Worm (Caenorhabditis elegans) whole organism, early embryonic: ENCODE data around the gene egl-4.

Experiments used
- B0310.2 ChIP-seq: sonication (generic microtip); optimal IDR thresholded peaks from 2 replicates; lab custom pipeline; 2016; ENCODE audit warnings: mild to moderate bottlenecking, missing genetic modification characterization, missing compliant biosample characterization
- F13C5.2 ChIP-seq: sonication (generic microtip); optimal IDR thresholded peaks from 2 replicates; lab custom pipeline; 2017; ENCODE audit warnings: mild to moderate bottlenecking, missing genetic modification characterization, inconsistent platforms, missing compliant biosample characterization
- aly-1 ChIP-seq: sonication (generic microtip); optimal IDR thresholded peaks from 2 replicates; lab custom pipeline; 2016; ENCODE audit warnings: missing genetic modification characterization, missing compliant biosample characterization
- ama-1 ChIP-seq: fragments of 150-350 bp; optimal IDR thresholded peaks from 2 replicates; lab custom pipeline; 2014
- ceh-13 ChIP-seq: fragments of 200-800 bp; sonication (Bioruptor generic); optimal IDR thresholded peaks from 2 replicates; lab custom pipeline; 2018; ENCODE audit warnings: mild to moderate bottlenecking, missing genetic modification characterization, missing compliant biosample characterization
- ceh-36 ChIP-seq: sonication (generic microtip); optimal IDR thresholded peaks from 2 replicates; lab custom pipeline; 2016; ENCODE audit warnings: missing genetic modification characterization, inconsistent platforms, missing compliant biosample characterization
- ets-7 ChIP-seq: sonication (generic microtip); optimal IDR thresholded peaks from 2 replicates; lab custom pipeline; 2016; ENCODE audit warnings: missing genotype, missing genetic modification characterization, missing compliant biosample characterization
- flt-1 ChIP-seq: fragments of 200-800 bp; sonication (Bioruptor generic); IDR thresholded peaks from 2 replicates; pipeline ENCODE4 v1.3.6; 2022; ENCODE audit warnings: missing genetic modification characterization, missing compliant biosample characterization
- hmbx-1 ChIP-seq: sonication (generic microtip); optimal IDR thresholded peaks from 2 replicates; lab custom pipeline; 2016; ENCODE audit warnings: mild to moderate bottlenecking, missing genetic modification characterization, missing compliant biosample characterization
- hmg-4 ChIP-seq: fragments of 200-800 bp; sonication (Bioruptor generic); optimal IDR thresholded peaks from 2 replicates; lab custom pipeline; 2018; ENCODE audit warnings: mild to moderate bottlenecking, missing genetic modification characterization, missing compliant biosample characterization
- hnd-1 ChIP-seq: sonication (generic microtip); optimal IDR thresholded peaks from 2 replicates; lab custom pipeline; 2016; ENCODE audit warnings: missing genetic modification characterization, missing compliant biosample characterization
- pes-1 ChIP-seq: fragments of 200-800 bp; sonication (Bioruptor generic); IDR thresholded peaks from 2 replicates; pipeline ENCODE4 v1.3.6; 2022; ENCODE audit warnings: missing genetic modification reagents, missing genetic modification characterization, missing compliant biosample characterization
- scrt-1 ChIP-seq: fragments of 200-800 bp; sonication (Bioruptor generic); IDR thresholded peaks from 2 replicates; pipeline ENCODE4 v1.3.6; 2022; ENCODE audit warnings: missing genetic modification characterization, missing compliant biosample characterization
- sea-1 ChIP-seq: fragments of 200-800 bp; sonication (Bioruptor generic); conservative IDR thresholded peaks from 2 replicates; pipeline ENCODE4 v1.3.6; 2022; ENCODE audit warnings: missing genetic modification characterization, missing compliant biosample characterization
- tbx-11 ChIP-seq: fragments of 200-800 bp; sonication (Bioruptor generic); IDR thresholded peaks from 2 replicates; pipeline ENCODE4 v1.3.6; 2022; ENCODE audit warnings: missing genetic modification characterization, missing compliant biosample characterization
- tbx-37 ChIP-seq: fragments of 200-800 bp; sonication (Bioruptor generic); conservative IDR thresholded peaks from 2 replicates; pipeline ENCODE4 v1.3.6; 2022; ENCODE audit warnings: missing genetic modification reagents, missing genetic modification characterization, missing compliant biosample characterization
- tra-4 ChIP-seq: sonication (generic microtip); optimal IDR thresholded peaks from 2 replicates; lab custom pipeline; 2017; ENCODE audit warnings: missing genetic modification characterization, missing compliant biosample characterization

The egl-4 gene

DNA sequence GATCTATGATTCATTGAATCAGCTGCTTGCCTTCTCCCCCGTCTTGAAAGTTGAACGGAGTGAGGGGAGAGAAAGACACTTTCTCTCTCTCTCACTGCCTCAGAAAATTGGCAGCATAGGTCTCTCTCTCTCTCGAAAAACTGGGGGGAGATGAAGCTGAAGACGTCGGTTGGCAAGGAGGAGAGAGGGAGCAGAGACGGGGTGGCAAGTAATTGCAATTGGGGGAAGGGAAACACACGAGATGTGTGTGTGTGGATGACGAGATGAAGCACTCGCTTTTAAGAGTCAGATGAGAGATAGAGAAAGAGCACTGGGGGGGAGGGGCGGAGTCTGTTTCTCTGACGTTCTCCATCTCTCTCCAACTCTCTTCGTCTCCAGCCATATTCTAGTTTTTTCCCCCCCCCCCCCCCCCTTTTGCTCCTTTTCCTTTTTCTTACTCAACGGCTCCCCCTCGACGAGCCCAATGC lies 23.8 kb upstream of the egl-4 start, which contains the start of gene cmk-1:
TSS of gene cmk-1 (plus strand) at position 417 of the 467 bp plus-strand sequence.
- no peak for TF ChIP-seq tbx-11 (GFP tag; lab: Robert Waterston, UW)
- TF ChIP-seq F13C5.2 (tag; lab: Kevin White, UChicago) = peak; percentile 36

DNA sequence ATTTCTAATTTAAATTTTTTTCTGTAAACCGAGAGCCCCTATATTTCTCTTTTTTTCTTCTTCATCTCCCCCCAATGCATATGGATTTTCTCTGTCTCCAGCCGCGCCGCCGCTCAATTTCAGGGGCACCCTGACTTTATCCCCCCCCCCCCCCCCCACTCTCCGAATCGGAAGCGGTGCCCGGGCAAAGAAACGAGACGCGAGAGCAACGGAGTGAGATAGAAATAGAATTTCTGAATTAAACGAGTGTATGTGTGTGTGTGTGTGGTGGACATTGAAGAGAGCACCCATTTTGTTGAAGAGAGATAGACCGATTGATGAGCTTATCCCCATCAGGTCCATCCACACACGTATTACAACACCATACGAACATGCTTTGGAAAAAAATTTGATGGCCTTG lies 22.1 kb upstream of the egl-4 start:
- TF ChIP-seq B0310.2 (tag; lab: Kevin White, UChicago) (no peak), flt-1 (GFP tag; lab: Robert Waterston, UW) (no peak), F13C5.2 (tag; lab: Kevin White, UChicago) (no peak)

DNA sequence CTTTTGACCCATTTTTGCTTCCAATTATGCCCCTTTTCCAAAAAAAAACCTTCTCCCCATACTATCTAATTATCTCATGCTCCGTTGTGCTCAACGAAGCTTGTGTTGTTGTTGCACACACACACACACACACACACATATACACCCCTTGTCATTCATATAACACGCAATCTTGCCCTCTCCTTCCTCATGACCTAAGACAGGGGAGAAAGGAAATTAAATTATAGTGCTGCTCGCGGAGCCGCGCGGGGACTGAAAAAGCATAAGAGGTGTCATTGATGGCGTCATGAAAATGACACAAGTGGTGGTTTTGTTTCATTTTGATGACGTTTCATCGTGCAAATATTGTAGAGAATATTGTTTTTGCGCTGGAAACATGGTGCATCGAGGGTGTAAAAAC lies 21.1 kb upstream of the egl-4 start:
- TF ChIP-seq hmbx-1 (tag; lab: Kevin White, UChicago) = no peak
- TF ChIP-seq tbx-11 (GFP tag; lab: Robert Waterston, UW) = no peak
- TF ChIP-seq hmg-4 (GFP tag; lab: Kevin White, UChicago) = no peak
- no peak for TF ChIP-seq hnd-1 (tag; lab: Kevin White, UChicago)
- TF ChIP-seq tbx-37 (GFP tag; lab: Robert Waterston, UW) = no peak
- TF ChIP-seq scrt-1 (GFP tag; lab: Robert Waterston, UW) = no peak
- no peak for TF ChIP-seq B0310.2 (tag; lab: Kevin White, UChicago)
- TF ChIP-seq sea-1 (GFP tag; lab: Robert Waterston, UW) = no peak
- no peak for TF ChIP-seq ceh-13
- TF ChIP-seq aly-1 (tag; lab: Kevin White, UChicago) = no peak
- TF ChIP-seq F13C5.2 (tag; lab: Kevin White, UChicago) = no peak
- no peak for TF ChIP-seq flt-1 (GFP tag; lab: Robert Waterston, UW)
- TF ChIP-seq ama-1 (lab: Kevin White, UChicago) = no peak
- TF ChIP-seq ets-7 = no peak
- TF ChIP-seq ceh-36 (tag; lab: Kevin White, UChicago) = no peak

DNA sequence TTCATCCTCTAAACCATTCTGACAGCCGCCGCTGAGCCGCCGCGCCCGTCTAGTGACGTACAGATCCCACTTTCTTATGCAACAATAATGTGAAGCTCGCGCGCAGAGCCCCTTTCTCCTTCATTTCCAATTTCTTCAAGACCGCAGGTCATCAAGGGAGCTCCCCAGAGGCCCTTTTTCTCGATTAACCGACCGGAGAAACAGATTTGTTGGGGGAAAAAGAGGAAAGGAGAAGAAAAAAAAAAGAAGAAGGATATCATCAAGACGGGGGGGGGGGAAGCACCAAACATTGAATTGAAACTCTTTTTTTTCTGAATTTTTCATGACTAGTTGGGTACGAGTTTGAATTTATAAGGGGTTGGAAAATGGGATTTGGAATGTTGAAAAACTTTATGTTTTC lies 20.5 kb upstream of the egl-4 start:
- TF ChIP-seq ama-1 (lab: Kevin White, UChicago) (no peak), flt-1 (GFP tag; lab: Robert Waterston, UW) (no peak), hmbx-1 (tag; lab: Kevin White, UChicago) (no peak), hnd-1 (tag; lab: Kevin White, UChicago) (no peak), aly-1 (tag; lab: Kevin White, UChicago) (no peak), scrt-1 (GFP tag; lab: Robert Waterston, UW) (no peak), ceh-36 (tag; lab: Kevin White, UChicago) (no peak), hmg-4 (GFP tag; lab: Kevin White, UChicago) (no peak), B0310.2 (tag; lab: Kevin White, UChicago) (no peak), pes-1 (GFP tag; lab: Robert Waterston, UW) (no peak), ceh-13 (no peak), tbx-11 (GFP tag; lab: Robert Waterston, UW) (no peak), tra-4 (tag; lab: Kevin White, UChicago) (no peak), sea-1 (GFP tag; lab: Robert Waterston, UW) (no peak), ets-7 (no peak), tbx-37 (GFP tag; lab: Robert Waterston, UW) (no peak), F13C5.2 (tag; lab: Kevin White, UChicago) (no peak)

DNA sequence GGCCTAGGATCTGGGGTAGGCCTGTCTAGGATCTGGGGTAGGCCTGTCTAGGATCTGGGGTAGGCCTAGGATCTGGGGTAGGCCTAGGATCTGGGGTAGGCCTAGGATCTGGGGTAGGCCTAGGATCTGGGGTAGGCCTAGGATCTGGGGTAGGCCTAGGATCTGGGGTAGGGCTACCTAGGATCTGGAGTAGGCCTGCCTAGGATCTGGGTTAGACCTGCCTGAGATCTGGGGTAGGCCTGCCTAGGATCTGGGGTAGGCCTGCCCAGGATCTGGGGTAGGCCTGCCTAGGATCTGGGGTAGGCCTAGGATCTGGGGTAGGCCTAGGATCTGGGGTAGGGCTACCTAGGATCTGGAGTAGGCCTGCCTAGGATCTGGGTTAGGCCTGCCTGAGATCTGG lies 16.7 kb upstream of the egl-4 start:
- TF ChIP-seq scrt-1 (GFP tag; lab: Robert Waterston, UW) (peak; percentile 99), tbx-11 (GFP tag; lab: Robert Waterston, UW) (peak; percentile 93), pes-1 (GFP tag; lab: Robert Waterston, UW) (peak; percentile 93), sea-1 (GFP tag; lab: Robert Waterston, UW) (peak; percentile 95), flt-1 (GFP tag; lab: Robert Waterston, UW) (peak; percentile 94), tbx-37 (GFP tag; lab: Robert Waterston, UW) (peak; percentile 96)

DNA sequence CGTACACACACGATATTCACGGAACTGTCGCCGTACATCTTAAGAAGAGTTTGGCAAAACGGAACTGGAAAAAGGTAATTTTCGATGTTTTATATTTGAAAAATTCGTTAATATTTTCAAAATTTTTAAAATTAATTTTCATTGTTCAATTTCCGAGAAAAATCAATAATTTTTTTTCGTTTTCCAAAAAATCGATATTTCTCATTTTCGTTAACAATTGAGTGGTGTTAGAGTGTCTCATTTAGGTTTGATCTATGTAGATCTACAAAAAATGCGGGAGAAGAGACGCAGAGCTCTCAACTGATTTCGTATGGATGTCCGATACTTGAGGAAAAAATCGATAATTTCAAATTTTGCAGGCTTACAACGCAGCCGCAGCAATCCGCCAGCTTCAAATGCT lies 14.8 kb upstream of the egl-4 start:
- no peak for TF ChIP-seq tbx-11 (GFP tag; lab: Robert Waterston, UW)
- TF ChIP-seq tra-4 (tag; lab: Kevin White, UChicago) = no peak
- TF ChIP-seq B0310.2 (tag; lab: Kevin White, UChicago) = no peak
- TF ChIP-seq tbx-37 (GFP tag; lab: Robert Waterston, UW) = no peak
- TF ChIP-seq ceh-13 = no peak
- TF ChIP-seq hmg-4 (GFP tag; lab: Kevin White, UChicago) = no peak
- TF ChIP-seq ets-7 = no peak
- TF ChIP-seq aly-1 (tag; lab: Kevin White, UChicago) = no peak
- TF ChIP-seq hmbx-1 (tag; lab: Kevin White, UChicago) = no peak
- no peak for TF ChIP-seq hnd-1 (tag; lab: Kevin White, UChicago)
- TF ChIP-seq ceh-36 (tag; lab: Kevin White, UChicago) = no peak
- no peak for TF ChIP-seq pes-1 (GFP tag; lab: Robert Waterston, UW)
- no peak for TF ChIP-seq ama-1 (lab: Kevin White, UChicago)
- no peak for TF ChIP-seq flt-1 (GFP tag; lab: Robert Waterston, UW)
- no peak for TF ChIP-seq F13C5.2 (tag; lab: Kevin White, UChicago)
- no peak for TF ChIP-seq scrt-1 (GFP tag; lab: Robert Waterston, UW)

DNA sequence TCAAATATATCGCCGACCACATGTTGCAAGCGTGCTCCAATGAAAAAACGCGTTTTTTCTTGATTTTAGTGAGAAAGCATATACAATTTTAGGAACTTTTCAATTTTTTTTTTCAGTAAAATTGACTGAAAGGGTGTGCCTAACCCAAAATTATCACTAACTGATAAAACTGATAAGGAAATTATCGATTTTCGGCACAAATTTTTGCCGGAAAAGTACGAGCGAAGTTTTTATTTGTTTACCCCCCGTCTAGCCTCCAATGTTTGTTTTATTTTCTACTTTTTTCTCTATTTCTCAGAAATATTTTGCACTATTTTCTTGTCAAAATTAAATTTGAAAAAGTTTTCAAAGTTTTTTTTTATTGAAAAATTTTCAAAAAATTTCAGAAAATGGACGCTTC lies 13.6 kb upstream of the egl-4 start, which contains the start of gene ccm-2:
TSS of gene ccm-2 (plus strand) at position 387 of the 400 bp plus-strand sequence.
- TF ChIP-seq aly-1 (tag; lab: Kevin White, UChicago) (no peak), B0310.2 (tag; lab: Kevin White, UChicago) (no peak), tra-4 (tag; lab: Kevin White, UChicago) (no peak)

DNA sequence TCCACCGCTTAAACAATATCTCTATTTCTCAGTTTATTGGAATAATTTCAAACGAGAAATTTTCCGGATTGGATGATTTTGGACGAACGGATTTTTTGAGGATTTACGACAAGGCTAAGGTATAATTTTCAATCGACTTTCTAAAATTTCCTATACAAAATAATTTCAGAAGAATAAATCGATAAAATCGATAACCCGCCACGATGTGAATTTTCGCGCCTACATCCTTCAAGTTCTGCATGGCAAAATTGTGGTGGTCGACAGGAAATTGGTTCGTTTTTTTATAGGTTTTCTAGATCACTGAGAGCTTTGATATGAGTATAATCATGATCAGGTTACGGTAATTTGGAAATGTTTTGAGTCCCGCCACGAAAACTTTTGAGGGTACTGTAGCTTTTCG lies 12.9 kb upstream of the egl-4 start:
- TF ChIP-seq scrt-1 (GFP tag; lab: Robert Waterston, UW) = no peak
- TF ChIP-seq ceh-13 = no peak
- TF ChIP-seq hmbx-1 (tag; lab: Kevin White, UChicago) = no peak
- TF ChIP-seq hnd-1 (tag; lab: Kevin White, UChicago) = no peak
- no peak for TF ChIP-seq ceh-36 (tag; lab: Kevin White, UChicago)
- TF ChIP-seq ets-7 = no peak
